Worm (Caenorhabditis elegans) whole organism, L4 larva: ENCODE data around the gene twnk-1.

Source experiments
- F10B5.3 ChIP-seq: sonication (generic microtip); optimal IDR thresholded peaks from 2 replicates; lab custom pipeline; 2016; ENCODE audit warnings: mild to moderate bottlenecking, missing genetic modification characterization, missing compliant biosample characterization
- aha-1 ChIP-seq: fragments of 150-350 bp; peaks from one replicate; lab custom pipeline; 2014; ENCODE audit warnings: missing biosample characterization, missing genetic modification characterization
- arid-1 ChIP-seq: fragments of 200-800 bp; sonication (Bioruptor generic); conservative IDR thresholded peaks from 2 replicates; pipeline ENCODE4 v1.3.6; 2022; ENCODE audit warnings: missing genetic modification reagents, missing genetic modification characterization, missing compliant biosample characterization
- duxl-1 ChIP-seq: sonication (generic microtip); optimal IDR thresholded peaks from 2 replicates; lab custom pipeline; 2016; ENCODE audit warnings: mild to moderate bottlenecking, missing genetic modification characterization, moderate library complexity, missing compliant biosample characterization; ENCODE audit not compliant: poor library complexity
- madf-5 ChIP-seq, 2 experiments: fragments of 200-800 bp; sonication (Bioruptor generic); IDR thresholded peaks; 2 replicates each; pipeline ENCODE4 v1.3.6; 2022; ENCODE audit warnings: missing compliant biosample characterization in 2 of 2, missing genetic modification characterization in 2 of 2
- mep-1 ChIP-seq: fragments of 150-350 bp; sonication (generic microtip); optimal IDR thresholded peaks from 3 replicates; lab custom pipeline; 2014; ENCODE audit warnings: missing biosample characterization, missing genetic modification characterization
- nhr-11 ChIP-seq: fragments of 150-350 bp; optimal IDR thresholded peaks from 2 replicates; lab custom pipeline; 2014; ENCODE audit warnings: missing biosample characterization, missing genetic modification characterization
- nhr-111 ChIP-seq: fragments of 200-800 bp; sonication (Bioruptor generic); optimal IDR thresholded peaks from 2 replicates; lab custom pipeline; 2018; ENCODE audit warnings: mild to moderate bottlenecking, missing genetic modification characterization, missing compliant biosample characterization
- nhr-237 ChIP-seq: sonication (generic microtip); optimal IDR thresholded peaks from 2 replicates; lab custom pipeline; 2017; ENCODE audit warnings: missing biosample characterization, missing genetic modification characterization
- php-3 ChIP-seq: fragments of 200-800 bp; sonication (Bioruptor generic); IDR thresholded peaks from 2 replicates; pipeline ENCODE4 v1.3.6; 2022; ENCODE audit warnings: missing genetic modification reagents, missing genetic modification characterization, missing compliant biosample characterization
- unc-62 ChIP-seq, 3 experiments: fragments of 150-350 bp in 1 of 3; sonication (generic microtip); optimal IDR thresholded peaks in 2 of 3; peaks in 1 of 3; 1 replicate in 1 of 3; 2 replicates in 2 of 3; lab custom pipeline; 2014 to 2017; ENCODE audit warnings: missing biosample characterization in 3 of 3, missing genetic modification characterization in 3 of 3, missing genetic modification reagents in 3 of 3, missing genotype in 1 of 3

DNA sequence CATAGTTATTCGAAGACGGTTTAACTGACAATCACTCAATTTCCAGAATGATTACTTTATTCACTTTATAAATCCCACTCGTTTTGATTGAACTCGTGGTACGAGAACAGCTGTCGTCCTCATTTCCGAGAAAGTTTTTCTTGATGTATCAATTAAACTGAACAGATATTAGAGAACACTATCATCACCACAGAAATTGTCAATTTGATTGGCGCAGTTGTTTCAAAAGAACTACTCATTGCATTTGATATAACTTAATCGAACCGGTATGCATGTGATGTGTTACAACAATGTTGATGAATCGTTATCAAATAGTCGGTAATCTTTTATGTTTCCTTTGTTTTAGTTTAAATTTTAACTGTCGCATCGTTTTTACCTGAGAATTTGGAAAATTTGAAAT lies 46.0 kb downstream of the twnk-1 start:
- TF ChIP-seq arid-1 (GFP tag; lab: Robert Waterston, UW) (no peak), nhr-111 (GFP tag; lab: Kevin White, UChicago) (no peak), duxl-1 (tag; lab: Kevin White, UChicago) (no peak), php-3 (no peak), F10B5.3 (tag; lab: Kevin White, UChicago) (no peak), madf-5 (GFP tag; IDR thresholded peaks at IDR 0.05; lab: Robert Waterston, UW) (no peak), unc-62 (GFP tag; optimal IDR thresholded peaks at IDR 0.05 in 1 of 2; lab: Kevin White, UChicago) (peak in 1 of 2 experiments; percentile 97), unc-62 (tag; optimal IDR thresholded peaks at IDR 0.05; lab: Kevin White, UChicago) (no peak), mep-1 (tag; lab: Kevin White, UChicago) (no peak), nhr-11 (tag; lab: Kevin White, UChicago) (peak; percentile 63), nhr-237 (tag; lab: Kevin White, UChicago) (no peak), aha-1 (tag; lab: Kevin White, UChicago) (peak; percentile 60)
